Fruit fly (Drosophila melanogaster): ENCODE data around the gene spri.

The spri gene

DNA sequence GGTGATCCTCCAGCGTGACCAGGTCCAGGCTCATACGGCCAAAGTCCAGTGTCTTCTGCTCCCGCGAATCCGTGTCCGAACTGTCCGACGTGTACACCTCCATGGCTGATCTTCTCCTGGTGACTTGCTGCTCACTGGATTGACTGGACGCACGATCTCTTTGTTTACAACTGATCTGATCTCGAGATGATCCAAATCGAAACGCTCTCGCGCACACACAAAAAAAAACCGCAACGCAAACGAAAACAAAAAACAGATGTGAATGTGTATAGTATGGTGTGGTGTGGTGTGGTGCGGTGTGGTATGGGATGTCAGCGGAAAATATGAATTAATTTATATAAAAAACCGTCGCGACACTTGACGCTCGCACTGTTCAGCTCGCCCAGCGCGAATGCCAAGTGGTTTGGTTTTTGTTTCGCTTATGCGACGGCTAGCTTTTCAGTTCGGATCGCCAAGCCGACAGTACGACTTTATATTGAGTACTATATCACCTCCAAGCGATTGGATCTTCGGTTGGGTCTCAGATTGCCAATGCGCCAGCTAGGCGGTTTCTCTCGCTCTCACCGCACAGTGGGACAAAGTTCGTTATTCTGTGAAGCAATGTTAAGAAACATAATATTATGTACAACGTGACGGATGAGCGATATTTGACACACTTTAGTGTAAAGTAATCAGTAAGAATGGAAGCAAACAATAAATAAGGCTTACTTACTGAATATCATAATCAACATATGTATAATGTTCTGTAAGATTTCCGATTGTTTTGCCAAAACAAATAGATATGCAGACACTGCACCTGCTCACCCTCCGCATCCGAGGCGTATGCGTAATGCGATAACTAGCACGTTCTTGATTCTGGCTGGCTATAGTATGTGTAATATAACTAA is 98.8 kb downstream of the spri start (continued):
- peak; percentile 25 for TF ChIP-seq fkh (GFP tag; optimal IDR thresholded peaks at IDR 0.05)
- TF ChIP-seq CG11294 (GFP tag; IDR thresholded peaks at IDR 0.05), result peak; percentile 31
- TF ChIP-seq dac (GFP tag; optimal IDR thresholded peaks at IDR 0.05), result no peak
- peak; percentile 35 for TF ChIP-seq Smox (GFP tag; optimal IDR thresholded peaks at IDR 0.05)
- peak; percentile 78 for TF ChIP-seq CG10669 (GFP tag; optimal IDR thresholded peaks at IDR 0.05)
- peak; percentile 95 for TF ChIP-seq svp (GFP tag)
- peak; percentile 58 for TF ChIP-seq Sox102F (GFP tag; optimal IDR thresholded peaks at IDR 0.05)
- TF ChIP-seq CG32006 (GFP tag; optimal IDR thresholded peaks at IDR 0.05), result peak; percentile 78
- peak; percentile 44 for TF ChIP-seq Hr39 (GFP tag; optimal IDR thresholded peaks at IDR 0.05)
- TF ChIP-seq Gug (GFP tag; IDR thresholded peaks at IDR 0.05), result peak; percentile 51
- TF ChIP-seq topi (GFP tag; optimal IDR thresholded peaks at IDR 0.05), result peak; percentile 45
- peak; percentile 65 for TF ChIP-seq acj6 (GFP tag; optimal IDR thresholded peaks at IDR 0.05)
- peak; percentile 70 for TF ChIP-seq CG3032 (tag; optimal IDR thresholded peaks at IDR 0.05)

DNA sequence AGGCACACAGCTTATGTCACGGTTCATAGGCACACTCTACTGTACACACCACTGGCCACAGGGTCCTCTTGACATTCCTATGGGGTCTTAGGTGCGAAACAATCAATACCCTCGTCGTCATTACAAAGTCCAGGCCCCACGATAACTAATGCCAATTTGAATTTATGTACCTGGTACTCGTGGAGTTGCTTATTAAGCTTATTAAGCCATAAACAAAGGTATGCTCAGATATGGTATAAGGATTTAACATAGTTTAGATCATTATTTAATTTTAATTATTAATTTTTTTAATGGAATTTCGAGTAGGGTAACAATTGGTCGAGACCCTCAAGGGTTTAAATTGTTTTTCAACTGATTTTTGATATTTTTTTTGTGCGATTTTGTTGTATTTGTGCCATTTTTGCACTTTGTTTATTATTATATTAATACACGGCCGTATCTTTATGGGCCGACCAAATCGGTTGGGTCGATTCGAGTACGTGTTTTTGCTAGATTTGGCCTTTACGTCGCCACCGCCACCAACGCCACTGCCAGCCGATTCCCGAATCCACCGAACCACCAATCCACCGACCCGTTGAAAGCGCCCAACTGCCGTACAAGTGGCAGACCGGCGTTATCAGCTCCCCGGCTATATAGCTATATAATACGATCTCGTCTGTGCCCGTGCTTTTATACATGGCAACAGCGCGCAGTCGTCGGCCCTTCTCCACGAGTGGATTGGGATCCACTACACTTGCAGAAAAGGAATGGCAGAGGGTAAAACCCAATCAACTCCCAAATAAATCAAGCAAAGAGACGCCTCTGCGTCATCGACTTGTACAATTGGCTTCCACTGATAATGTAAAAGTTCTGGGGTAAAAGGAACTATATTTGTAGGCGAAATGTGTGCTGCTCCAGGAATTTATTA is 100.8 kb downstream of the spri start:
- TF ChIP-seq CG11294 (GFP tag; IDR thresholded peaks at IDR 0.05) (no peak), CG3919 (GFP tag; optimal IDR thresholded peaks at IDR 0.05) (no peak), Hr4 (GFP tag; optimal IDR thresholded peaks at IDR 0.05) (no peak), CG4318 (GFP tag; optimal IDR thresholded peaks at IDR 0.05) (no peak), CG15336 (GFP tag; IDR thresholded peaks at IDR 0.05) (no peak), svp (GFP tag) (peak; percentile 72), Smox (GFP tag; optimal IDR thresholded peaks at IDR 0.05) (no peak), Eip78C (GFP tag) (peak; percentile 47), vri (GFP tag; optimal IDR thresholded peaks at IDR 0.05) (peak; percentile 10), lz (GFP tag; optimal IDR thresholded peaks at IDR 0.05) (no peak), salr (GFP tag; optimal IDR thresholded peaks at IDR 0.05) (no peak), Met (GFP tag; optimal IDR thresholded peaks at IDR 0.05) (no peak), cyc (GFP tag; optimal IDR thresholded peaks at IDR 0.05) (no peak), CG1621 (tag; optimal IDR thresholded peaks at IDR 0.05) (no peak), CG6792 (GFP tag; optimal IDR thresholded peaks at IDR 0.05) (no peak), CG11902 (GFP tag; optimal IDR thresholded peaks at IDR 0.05) (no peak), Ets21C (GFP tag; optimal IDR thresholded peaks at IDR 0.05) (no peak), CG6808 (GFP tag; optimal IDR thresholded peaks at IDR 0.05) (no peak)

DNA sequence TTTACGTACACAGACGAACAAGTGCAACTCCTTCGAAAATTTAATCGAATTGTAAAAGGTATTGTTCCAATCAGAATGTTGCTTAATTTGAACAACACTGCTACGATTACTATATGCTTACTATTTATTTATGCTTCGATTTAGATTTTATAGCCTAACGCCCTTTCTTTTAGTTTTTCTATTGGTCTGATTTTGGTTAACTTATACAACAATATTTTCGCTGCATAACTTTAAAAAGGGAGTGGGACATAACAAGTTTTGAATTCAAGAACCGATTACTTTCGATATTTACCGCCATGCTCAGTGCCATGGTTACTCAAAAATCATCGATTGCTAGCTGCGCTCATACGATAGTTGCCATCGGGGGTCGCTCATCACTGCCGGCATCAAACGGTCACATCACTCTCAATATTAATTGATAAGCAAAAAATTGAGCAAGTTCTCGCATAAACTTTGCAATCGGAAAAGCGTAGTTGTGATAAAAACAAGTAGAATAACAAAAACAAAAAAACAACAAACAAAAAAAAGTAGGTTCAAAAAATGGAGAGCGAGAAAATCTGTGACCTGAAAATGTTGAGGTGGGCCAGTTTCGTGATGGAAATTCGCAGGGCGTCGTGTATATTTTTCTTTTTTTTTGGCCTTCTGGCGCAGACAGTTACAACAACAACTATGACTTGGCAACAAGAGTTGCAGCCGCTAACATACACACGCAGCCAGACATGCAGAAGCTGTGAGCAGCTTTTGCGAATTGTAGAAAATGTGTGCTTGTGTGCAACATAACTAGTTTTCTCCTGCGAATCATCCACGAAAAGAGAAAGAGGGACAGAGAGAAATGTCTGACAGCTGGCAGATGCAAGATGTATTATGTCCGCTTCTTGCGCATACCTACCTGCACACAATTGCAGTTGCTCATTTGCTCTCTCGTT is 106.5 kb downstream of the spri start, which contains the start of the genes CG2887 and PPP4R2r:
CG2887 (minus strand) TSS at position 51 of the 926 bp plus-strand sequence.
PPP4R2r (plus strand) TSS at position 396 of the 926 bp plus-strand sequence.
- TF ChIP-seq CG10669 (GFP tag; optimal IDR thresholded peaks at IDR 0.05) (no peak), lz (GFP tag; optimal IDR thresholded peaks at IDR 0.05) (no peak), CG6808 (GFP tag; optimal IDR thresholded peaks at IDR 0.05) (peak; percentile 27), salr (GFP tag; optimal IDR thresholded peaks at IDR 0.05) (peak in 1 of 2 experiments; percentile 8), cyc (GFP tag; optimal IDR thresholded peaks at IDR 0.05) (no peak), dac (GFP tag; optimal IDR thresholded peaks at IDR 0.05) (no peak), CG11294 (GFP tag; IDR thresholded peaks at IDR 0.05) (no peak), topi (GFP tag; optimal IDR thresholded peaks at IDR 0.05) (no peak), CG8319 (GFP tag; optimal IDR thresholded peaks at IDR 0.05) (no peak), CG4318 (GFP tag; optimal IDR thresholded peaks at IDR 0.05) (no peak), Lpt (GFP tag; optimal IDR thresholded peaks at IDR 0.05) (peak; percentile 30), Hr4 (GFP tag; optimal IDR thresholded peaks at IDR 0.05) (no peak), Met (GFP tag; optimal IDR thresholded peaks at IDR 0.05) (no peak), Blimp-1 (GFP tag; optimal IDR thresholded peaks at IDR 0.05) (no peak), CG3032 (tag; optimal IDR thresholded peaks at IDR 0.05) (no peak), CG10631 (GFP tag; optimal IDR thresholded peaks at IDR 0.05) (no peak), fd59A (GFP tag; optimal IDR thresholded peaks at IDR 0.05) (no peak), Eip93F (GFP tag; optimal IDR thresholded peaks at IDR 0.05) (no peak), CG11902 (GFP tag; optimal IDR thresholded peaks at IDR 0.05) (no peak), svp (GFP tag) (peak; percentile 53), acj6 (GFP tag; optimal IDR thresholded peaks at IDR 0.05) (no peak), CG7368 (GFP tag; optimal IDR thresholded peaks at IDR 0.05) (no peak), CG1621 (tag; optimal IDR thresholded peaks at IDR 0.05) (no peak), esn (GFP tag; optimal IDR thresholded peaks at IDR 0.05) (peak; percentile 10), Ets96B (tag; optimal IDR thresholded peaks at IDR 0.05) (no peak), achi (GFP tag; optimal IDR thresholded peaks at IDR 0.05) (peak; percentile 3), Sox15 (GFP tag; optimal IDR thresholded peaks at IDR 0.05) (no peak), fd85E (GFP tag; optimal IDR thresholded peaks at IDR 0.05) (no peak)

Measured in whole organism, prepupa.